Worm (Caenorhabditis elegans): Measurements from ENCODE around the gene Y62H9A.10.

- TF ChIP-seq snpc-4 (tag; optimal IDR thresholded peaks at IDR 0.05) (no peak), ces-1 (GFP tag; optimal IDR thresholded peaks at IDR 0.05) (no peak), nhr-11 (tag; optimal IDR thresholded peaks at IDR 0.05) (no peak), nhr-20 (tag; optimal IDR thresholded peaks at IDR 0.05) (no peak), fkh-10 (GFP tag; optimal IDR thresholded peaks at IDR 0.05) (no peak), unc-130 (tag; optimal IDR thresholded peaks at IDR 0.05) (no peak), lir-3 (tag; optimal IDR thresholded peaks at IDR 0.05; ENCODE audit: poor library complexity) (no peak), nhr-71 (tag; optimal IDR thresholded peaks at IDR 0.05) (no peak), lin-15B (tag; optimal IDR thresholded peaks at IDR 0.05) (no peak), unc-62 (GFP tag; optimal IDR thresholded peaks at IDR 0.05) (no peak)
Observed at ce11 chrX:11857178-11857577, 45.4 kb downstream of the Y62H9A.10 start, which contains the start of gene mes-1.

Data from whole organism, L1 larva.